Fruit fly (Drosophila melanogaster): ENCODE results near the gene dy.

The dy gene

dm6 chrX:11818047-11818766, 39.6 kb upstream of the dy start (continued):
- TF ChIP-seq CG8944 (GFP tag; optimal IDR thresholded peaks at IDR 0.05) (peak; percentile 94), CG14667 (GFP tag; IDR thresholded peaks at IDR 0.05) (peak; percentile 92), fd64A (GFP tag; optimal IDR thresholded peaks at IDR 0.05) (peak; percentile 88), CG14710 (tag; optimal IDR thresholded peaks at IDR 0.05) (peak; percentile 91), gcm (GFP tag; optimal IDR thresholded peaks at IDR 0.05) (peak; percentile 96), ab (GFP tag; optimal IDR thresholded peaks at IDR 0.05) (peak; percentile 75), zfh2 (GFP tag; optimal IDR thresholded peaks at IDR 0.05) (peak; percentile 87), CG10274 (GFP tag; optimal IDR thresholded peaks at IDR 0.05) (peak; percentile 76), CG10267 (tag; optimal IDR thresholded peaks at IDR 0.05) (peak; percentile 89), pb (GFP tag; optimal IDR thresholded peaks at IDR 0.05) (peak; percentile 93), vvl (GFP tag; IDR thresholded peaks at IDR 0.05) (peak; percentile 98), ken (GFP tag; IDR thresholded peaks at IDR 0.05) (peak; percentile 95), az2 (GFP tag; optimal IDR thresholded peaks at IDR 0.05) (peak; percentile 95), CG8924 (tag; optimal IDR thresholded peaks at IDR 0.05) (peak; percentile 96), Bteb2 (GFP tag; optimal IDR thresholded peaks at IDR 0.05) (peak; percentile 88), MESR4 (GFP tag; optimal IDR thresholded peaks at IDR 0.05) (peak; percentile 52), vnd (GFP tag; IDR thresholded peaks at IDR 0.05; ENCODE audit: partially characterized antibody) (peak; percentile 42; the same call in 1 of the 3 replicates), gsb (GFP tag; IDR thresholded peaks at IDR 0.05) (peak; percentile 83), CG6254 (GFP tag; optimal IDR thresholded peaks at IDR 0.05) (peak; percentile 92), caup (GFP tag; optimal IDR thresholded peaks at IDR 0.05; ENCODE audit: severe bottlenecking) (peak; percentile 90), wek (GFP tag; optimal IDR thresholded peaks at IDR 0.05) (peak; percentile 89), pum (GFP tag; optimal IDR thresholded peaks at IDR 0.05) (peak; percentile 95), gro (GFP tag; optimal IDR thresholded peaks at IDR 0.05) (peak; percentile 71), pros (GFP tag; optimal IDR thresholded peaks at IDR 0.05) (peak; percentile 49), ato (GFP tag; IDR thresholded peaks at IDR 0.05; ENCODE audit: partially characterized antibody) (no peak), Myb (GFP tag; optimal IDR thresholded peaks at IDR 0.05) (peak; percentile 86), run (tag; optimal IDR thresholded peaks at IDR 0.05) (peak; percentile 88), CG31388 (GFP tag; optimal IDR thresholded peaks at IDR 0.05) (peak; percentile 84), CG10543 (GFP tag; optimal IDR thresholded peaks at IDR 0.05) (peak; percentile 68), vfl (GFP tag; optimal IDR thresholded peaks at IDR 0.05) (peak; percentile 88), Taf1 (GFP tag; IDR thresholded peaks at IDR 0.05) (peak; percentile 89), fd96Cb (tag; optimal IDR thresholded peaks at IDR 0.05) (peak; percentile 96), Lim3 (GFP tag; IDR thresholded peaks at IDR 0.05) (peak; percentile 73; the same call in 1 of the 2 replicates), CG31365 (tag; optimal IDR thresholded peaks at IDR 0.05) (peak; percentile 85), CG32767 (GFP tag; IDR thresholded peaks at IDR 0.05) (peak; percentile 95), TFAM (GFP tag; optimal IDR thresholded peaks at IDR 0.05) (peak; percentile 85), CG3065 (GFP tag; optimal IDR thresholded peaks at IDR 0.05) (peak; percentile 77), CG6813 (GFP tag; optimal IDR thresholded peaks at IDR 0.05) (peak; percentile 93), dimm (GFP tag; IDR thresholded peaks at IDR 0.05) (peak; percentile 86), mld (GFP tag; IDR thresholded peaks at IDR 0.05; ENCODE audit: partially characterized antibody) (no peak), fru (optimal IDR thresholded peaks at IDR 0.05) (no peak), CG12236 (GFP tag; optimal IDR thresholded peaks at IDR 0.05) (peak; percentile 93), Nf-YC (tag; optimal IDR thresholded peaks at IDR 0.05) (peak; percentile 84), CG11723 (GFP tag; optimal IDR thresholded peaks at IDR 0.05) (peak; percentile 90), NC2α (GFP tag; optimal IDR thresholded peaks at IDR 0.05) (peak; percentile 90), so (GFP tag; IDR thresholded peaks at IDR 0.05) (peak; percentile 94), kay (GFP tag; optimal IDR thresholded peaks at IDR 0.05) (peak; percentile 78), CG11398 (GFP tag; optimal IDR thresholded peaks at IDR 0.05) (peak; percentile 96), CG17328 (GFP tag; IDR thresholded peaks at IDR 0.05) (peak; percentile 97)
